Worm (Caenorhabditis elegans): ENCODE measurements around the gene dmsr-11.

ce11 chrV:6758017-6758416, 45.9 kb downstream of the dmsr-11 start, which contains the start of gene dbl-1:
- TF ChIP-seq ceh-82 (tag; optimal IDR thresholded peaks at IDR 0.05) (no peak), ama-1 (optimal IDR thresholded peaks at IDR 0.05) (no peak)
